Fruit fly (Drosophila melanogaster): ENCODE measurements around the gene Set.

Set gene

dm6 chr3R:15222973-15223372 is 40.4 kb upstream of the Set start, which contains the start of gene Polr2G (continued):
- TF ChIP-seq MBD-R2 (GFP tag; IDR thresholded peaks at IDR 0.05) (peak; percentile 70), CG31388 (GFP tag; optimal IDR thresholded peaks at IDR 0.05) (no peak), Atf-2 (GFP tag; optimal IDR thresholded peaks at IDR 0.05) (no peak), Scr (GFP tag; IDR thresholded peaks at IDR 0.05; ENCODE audit: partially characterized antibody) (peak; percentile 15; the same call in 1 of the 2 replicates), Doc2 (GFP tag; IDR thresholded peaks at IDR 0.05) (no peak), YL-1 (GFP tag; optimal IDR thresholded peaks at IDR 0.05) (peak; percentile 34), ap (GFP tag; IDR thresholded peaks at IDR 0.05) (no peak), CG10267 (tag; optimal IDR thresholded peaks at IDR 0.05) (peak; percentile 10), E2f2 (GFP tag; IDR thresholded peaks at IDR 0.05) (peak; percentile 67), gcm (GFP tag; optimal IDR thresholded peaks at IDR 0.05) (no peak), CG9797 (GFP tag; optimal IDR thresholded peaks at IDR 0.05) (peak; percentile 48), sens (GFP tag) (peak; percentile 42), gfzf (GFP tag; optimal IDR thresholded peaks at IDR 0.05) (peak; percentile 63), Dek (tag; optimal IDR thresholded peaks at IDR 0.05) (no peak), CG4404 (GFP tag; IDR thresholded peaks at IDR 0.05) (no peak), MESR4 (GFP tag; optimal IDR thresholded peaks at IDR 0.05) (peak; percentile 61), CG34422 (GFP tag; IDR thresholded peaks at IDR 0.05) (peak; percentile 13; the same call in 1 of the 3 replicates), CG10654 (GFP tag; optimal IDR thresholded peaks at IDR 0.05) (no peak), dpn (GFP tag; optimal IDR thresholded peaks at IDR 0.05) (no peak), Xbp1 (GFP tag; optimal IDR thresholded peaks at IDR 0.05) (no peak), CG11560 (tag; IDR thresholded peaks at IDR 0.05) (no peak), Ets97D (GFP tag; optimal IDR thresholded peaks at IDR 0.05) (peak; percentile 4), CG2116 (GFP tag; optimal IDR thresholded peaks at IDR 0.05) (peak; percentile 19), CG4617 (GFP tag; optimal IDR thresholded peaks at IDR 0.05; ENCODE audit: borderline replicate concordance) (peak; percentile 50)

dm6 chr3R:15225279-15225730 is 38.0 kb upstream of the Set start, which contains the start of the genes CG31344 and Caf1-55:
CG31344 (minus strand) TSS chr3R:15225329.
Caf1-55 (plus strand) TSS chr3R:15225576.
- TF ChIP-seq bbx (GFP tag; IDR thresholded peaks at IDR 0.05; ENCODE audit: partially characterized antibody): peak; percentile 84
- no peak for TF ChIP-seq tap (tag; optimal IDR thresholded peaks at IDR 0.05)
- no peak for TF ChIP-seq kni (GFP tag; optimal IDR thresholded peaks at IDR 0.05)
- no peak for TF ChIP-seq CG11504 (tag; optimal IDR thresholded peaks at IDR 0.05)
- peak; percentile 16; the same call in 1 of the 3 replicates for TF ChIP-seq ken (GFP tag; IDR thresholded peaks at IDR 0.05)
- TF ChIP-seq CG2116 (GFP tag; optimal IDR thresholded peaks at IDR 0.05): peak; percentile 85
- TF ChIP-seq grn (GFP tag; optimal IDR thresholded peaks at IDR 0.05): peak; percentile 31
- peak; percentile 60 for TF ChIP-seq dm (GFP tag; optimal IDR thresholded peaks at IDR 0.05)
- TF ChIP-seq CG12155 (GFP tag; optimal IDR thresholded peaks at IDR 0.05): peak; percentile 12
- TF ChIP-seq run (tag; optimal IDR thresholded peaks at IDR 0.05): no peak
- TF ChIP-seq Abd-B (GFP tag; optimal IDR thresholded peaks at IDR 0.05): peak; percentile 66
- peak; percentile 47 for TF ChIP-seq nmo (GFP tag; optimal IDR thresholded peaks at IDR 0.05)
- TF ChIP-seq chn (GFP tag; optimal IDR thresholded peaks at IDR 0.05): no peak
- TF ChIP-seq Bdp1 (GFP tag; optimal IDR thresholded peaks at IDR 0.05): no peak
- TF ChIP-seq Doc3 (GFP tag; IDR thresholded peaks at IDR 0.05; ENCODE audit: partially characterized antibody): peak; percentile 68; the same call in 2 of the 3 replicates
- peak; percentile 89 for TF ChIP-seq HLH4C (GFP tag; IDR thresholded peaks at IDR 0.05; ENCODE audit: partially characterized antibody)
- TF ChIP-seq CG15601 (tag; optimal IDR thresholded peaks at IDR 0.05): peak; percentile 32
- peak; percentile 79 for TF ChIP-seq CG9437 (GFP tag; optimal IDR thresholded peaks at IDR 0.05)
- TF ChIP-seq peb (GFP tag; IDR thresholded peaks at IDR 0.05): no peak
- peak; percentile 26 for TF ChIP-seq gro (GFP tag; optimal IDR thresholded peaks at IDR 0.05)
- TF ChIP-seq CG13287 (GFP tag; IDR thresholded peaks at IDR 0.05; ENCODE audit: partially characterized antibody): peak; percentile 92
- TF ChIP-seq trem (tag; optimal IDR thresholded peaks at IDR 0.05): peak; percentile 85
- TF ChIP-seq Myb (GFP tag; optimal IDR thresholded peaks at IDR 0.05): peak; percentile 84
- peak; percentile 92 for TF ChIP-seq Dref (GFP tag; IDR thresholded peaks at IDR 0.05)
- TF ChIP-seq sug (tag; optimal IDR thresholded peaks at IDR 0.05): peak; percentile 56
- TF ChIP-seq Bgb (GFP tag; IDR thresholded peaks at IDR 0.05; ENCODE audit: partially characterized antibody): peak; percentile 87
- TF ChIP-seq MESR4 (GFP tag; optimal IDR thresholded peaks at IDR 0.05): peak; percentile 65
- no peak for TF ChIP-seq CG17912 (GFP tag; optimal IDR thresholded peaks at IDR 0.05)
- TF ChIP-seq az2 (GFP tag; optimal IDR thresholded peaks at IDR 0.05): peak; percentile 14

Measured in whole organism, embryonic.